Fruit fly (Drosophila melanogaster) whole organism, embryonic: Measurements from ENCODE around the gene CCDC53.

Source experiments
- Adf1 ChIP-seq: fragments of 200-800 bp; sonication (Bioruptor generic); IDR thresholded peaks from 2 replicates; pipeline ENCODE4 v1.3.6; 2022; ENCODE audit warnings: missing biosample characterization, missing genetic modification characterization
- Atf6 ChIP-seq: fragments of 200-800 bp; sonication (Bioruptor generic); IDR thresholded peaks from 2 replicates; pipeline ENCODE4 v1.3.6; 2022; ENCODE audit warnings: missing biosample characterization, missing genetic modification characterization
- Blimp-1 ChIP-seq: fragments of 200-800 bp; sonication (Bioruptor generic); optimal IDR thresholded peaks from 3 replicates; lab custom pipeline; 2018; ENCODE audit warnings: missing biosample characterization, missing genetic modification characterization, mild to moderate bottlenecking, moderate library complexity, missing genetic modification reagents
- CG10147 ChIP-seq: fragments of 200-800 bp; sonication (Bioruptor generic); optimal IDR thresholded peaks from 2 replicates; lab custom pipeline; 2019; ENCODE audit warnings: missing biosample characterization, mild to moderate bottlenecking, missing genetic modification characterization, moderate library complexity
- CG10431 ChIP-seq: fragments of 200-800 bp; sonication (Bioruptor generic); optimal IDR thresholded peaks from 3 replicates; lab custom pipeline; 2018; ENCODE audit warnings: missing biosample characterization, mild to moderate bottlenecking, missing genetic modification characterization
- CG11696 ChIP-seq: fragments of 200-800 bp; sonication (Bioruptor generic); IDR thresholded peaks from 2 replicates; pipeline ENCODE4 v1.3.6; 2022; ENCODE audit warnings: missing biosample characterization, missing genetic modification characterization
- CG11723 ChIP-seq: fragments of 200-800 bp; sonication (Bioruptor generic); optimal IDR thresholded peaks from 2 replicates; lab custom pipeline; 2017; ENCODE audit warnings: missing biosample characterization, mild to moderate bottlenecking, missing genetic modification characterization
- CG12391 ChIP-seq: fragments of 200-800 bp; sonication (Bioruptor generic); optimal IDR thresholded peaks from 3 replicates; lab custom pipeline; 2018; ENCODE audit warnings: missing biosample characterization, mild to moderate bottlenecking, missing genetic modification characterization, moderate library complexity
- CG13775 ChIP-seq: fragments of 200-800 bp; sonication (Bioruptor generic); optimal IDR thresholded peaks from 3 replicates; lab custom pipeline; 2017; ENCODE audit warnings: missing biosample characterization, mild to moderate bottlenecking, missing genetic modification characterization
- CG13894 ChIP-seq: fragments of 200-800 bp; sonication (Bioruptor generic); optimal IDR thresholded peaks from 3 replicates; lab custom pipeline; 2018; ENCODE audit warnings: missing biosample characterization, mild to moderate bottlenecking, missing genetic modification characterization, moderate library complexity
- CG14014 ChIP-seq: fragments of 200-800 bp; sonication (Bioruptor generic); IDR thresholded peaks from 2 replicates; pipeline ENCODE4 v1.3.6; 2022; ENCODE audit warnings: missing biosample characterization, missing genetic modification characterization
- CG15011 ChIP-seq: fragments of 200-800 bp; sonication (Bioruptor generic); optimal IDR thresholded peaks from 3 replicates; lab custom pipeline; 2018; ENCODE audit warnings: missing biosample characterization, mild to moderate bottlenecking, missing genetic modification characterization
- CG15073 ChIP-seq: fragments of 200-800 bp; sonication (Bioruptor generic); optimal IDR thresholded peaks from 2 replicates; lab custom pipeline; 2016; ENCODE audit warnings: missing biosample characterization, missing genetic modification characterization
- CG15601 ChIP-seq: fragments of 200-800 bp; sonication (Bioruptor generic); optimal IDR thresholded peaks from 3 replicates; lab custom pipeline; 2019; ENCODE audit warnings: missing biosample characterization, mild to moderate bottlenecking, missing genetic modification characterization, moderate library complexity
- CG16813 ChIP-seq: fragments of 200-800 bp; sonication (Bioruptor generic); IDR thresholded peaks from 3 replicates; pipeline ENCODE4 v1.3.6; 2022; ENCODE audit warnings: missing biosample characterization, missing genetic modification characterization; ENCODE audit not compliant: partially characterized antibody
- CG16863 ChIP-seq: fragments of 200-800 bp; sonication (Bioruptor generic); optimal IDR thresholded peaks from 3 replicates; lab custom pipeline; 2016; ENCODE audit warnings: missing biosample characterization, missing genetic modification characterization
- CG17568 ChIP-seq: fragments of 200-800 bp; sonication (Bioruptor generic); optimal IDR thresholded peaks from 2 replicates; lab custom pipeline; 2018; ENCODE audit warnings: missing biosample characterization, mild to moderate bottlenecking, missing genetic modification characterization, moderate library complexity
- CG18764 ChIP-seq: fragments of 200-800 bp; sonication (Bioruptor generic); optimal IDR thresholded peaks from 3 replicates; lab custom pipeline; 2016; ENCODE audit warnings: missing biosample characterization, missing genetic modification characterization
- CG31224 ChIP-seq: fragments of 200-800 bp; sonication (Bioruptor generic); IDR thresholded peaks from 2 replicates; pipeline ENCODE4 v1.3.6; 2022; ENCODE audit warnings: missing biosample characterization, missing genetic modification characterization
- CG3163 ChIP-seq: fragments of 200-800 bp; sonication (Bioruptor generic); optimal IDR thresholded peaks from 3 replicates; lab custom pipeline; 2016; ENCODE audit warnings: missing biosample characterization, missing genetic modification characterization
- CG4360 ChIP-seq: fragments of 200-800 bp; sonication (Bioruptor generic); IDR thresholded peaks from 2 replicates; pipeline ENCODE4 v1.3.6; 2022; ENCODE audit warnings: missing biosample characterization, missing genetic modification characterization
- CG4404 ChIP-seq: fragments of 200-800 bp; sonication (Bioruptor generic); IDR thresholded peaks from 2 replicates; pipeline ENCODE4 v1.3.6; 2022; ENCODE audit warnings: missing biosample characterization, missing genetic modification characterization
- CG4854 ChIP-seq: fragments of 200-800 bp; sonication (Bioruptor generic); optimal IDR thresholded peaks from 2 replicates; lab custom pipeline; 2016; ENCODE audit warnings: missing biosample characterization, missing genetic modification characterization, inconsistent platforms
- CG6654 ChIP-seq: fragments of 200-800 bp; sonication (Bioruptor generic); optimal IDR thresholded peaks from 2 replicates; lab custom pipeline; 2017; ENCODE audit warnings: missing biosample characterization, mild to moderate bottlenecking, missing genetic modification characterization
- CG7556 ChIP-seq: fragments of 200-800 bp; sonication (Bioruptor generic); optimal IDR thresholded peaks from 2 replicates; lab custom pipeline; 2017; ENCODE audit warnings: missing biosample characterization, mild to moderate bottlenecking, missing genetic modification characterization
- CG8944 ChIP-seq: fragments of 200-800 bp; sonication (Bioruptor generic); optimal IDR thresholded peaks from 3 replicates; lab custom pipeline; 2016; ENCODE audit warnings: missing biosample characterization, missing genetic modification characterization
- Dad ChIP-seq: fragments of 200-800 bp; sonication (Bioruptor generic); optimal IDR thresholded peaks from 3 replicates; lab custom pipeline; 2016; ENCODE audit warnings: missing biosample characterization, missing genetic modification characterization
- Elba2 ChIP-seq: fragments of 200-800 bp; sonication (Bioruptor generic); optimal IDR thresholded peaks from 3 replicates; lab custom pipeline; 2016; ENCODE audit warnings: missing biosample characterization, missing genetic modification characterization
- Mad ChIP-seq: fragments of 200-800 bp; sonication (Bioruptor generic); optimal IDR thresholded peaks from 2 replicates; lab custom pipeline; 2016; ENCODE audit warnings: missing biosample characterization, missing genetic modification characterization
- Ptx1 ChIP-seq: fragments of 200-800 bp; sonication (Bioruptor generic); IDR thresholded peaks from 2 replicates; pipeline ENCODE4 v1.3.6; 2022; ENCODE audit warnings: missing biosample characterization, missing genetic modification characterization
- Spps ChIP-seq: fragments of 200-800 bp; sonication (Bioruptor generic); optimal IDR thresholded peaks from 2 replicates; lab custom pipeline; 2018; ENCODE audit warnings: missing biosample characterization, mild to moderate bottlenecking, missing genetic modification characterization
- Sry-β ChIP-seq: fragments of 200-800 bp; sonication (Bioruptor generic); optimal IDR thresholded peaks from 2 replicates; lab custom pipeline; 2018; ENCODE audit warnings: missing biosample characterization, mild to moderate bottlenecking, missing genetic modification characterization, moderate library complexity
- Trl ChIP-seq, 3 experiments: fragments of >200 bp in 2 of 3; fragments of 200-800 bp in 1 of 3; sonication (Bioruptor generic) in 1 of 3; optimal IDR thresholded peaks; 2 replicates in 1 of 3; 3 replicates in 2 of 3; lab custom pipeline; 2016 to 2017; ENCODE audit warnings: missing biosample characterization in 1 of 3, missing genetic modification characterization in 1 of 3
- abd-A ChIP-seq: fragments of 200-800 bp; sonication (Bioruptor generic); optimal IDR thresholded peaks from 3 replicates; lab custom pipeline; 2019; ENCODE audit warnings: missing biosample characterization, mild to moderate bottlenecking, missing genetic modification characterization, moderate library complexity
- ato ChIP-seq: fragments of 200-800 bp; sonication (Bioruptor generic); IDR thresholded peaks from 2 replicates; pipeline ENCODE4 v1.3.6; 2022; ENCODE audit warnings: missing biosample characterization, missing genetic modification characterization; ENCODE audit not compliant: partially characterized antibody
- bbx ChIP-seq: fragments of 200-800 bp; sonication (Bioruptor generic); IDR thresholded peaks from 2 replicates; pipeline ENCODE4 v1.3.6; 2022; ENCODE audit warnings: missing biosample characterization, missing genetic modification characterization; ENCODE audit not compliant: partially characterized antibody
- bsh ChIP-seq, 2 experiments: fragments of 200-800 bp; sonication (Bioruptor generic); optimal IDR thresholded peaks; 2 replicates each; lab custom pipeline; 2017 to 2018; ENCODE audit warnings: mild to moderate bottlenecking in 2 of 2, missing biosample characterization in 2 of 2, missing genetic modification characterization in 2 of 2, moderate library complexity in 1 of 2
- cas ChIP-seq: fragments of 200-800 bp; sonication (Bioruptor generic); IDR thresholded peaks from 2 replicates; pipeline ENCODE4 v1.3.6; 2022; ENCODE audit warnings: missing biosample characterization, missing genetic modification characterization
- cato ChIP-seq: fragments of 200-800 bp; sonication (Bioruptor generic); optimal IDR thresholded peaks from 2 replicates; lab custom pipeline; 2016; ENCODE audit warnings: missing biosample characterization, missing genetic modification characterization, borderline replicate concordance
- dpn ChIP-seq, 2 experiments: fragments of 200-800 bp; sonication (Bioruptor generic); optimal IDR thresholded peaks; 3 replicates each; lab custom pipeline; 2016; ENCODE audit warnings: missing biosample characterization in 2 of 2, missing genetic modification characterization in 2 of 2
- ewg ChIP-seq: fragments of 200-800 bp; sonication (Bioruptor generic); optimal IDR thresholded peaks from 3 replicates; lab custom pipeline; 2017; ENCODE audit warnings: mild to moderate bottlenecking, missing biosample characterization, missing genetic modification reagents, missing genetic modification characterization
- grn ChIP-seq: fragments of 200-800 bp; sonication (Bioruptor generic); optimal IDR thresholded peaks from 3 replicates; lab custom pipeline; 2017; ENCODE audit warnings: missing biosample characterization, missing genetic modification characterization
- p53 ChIP-seq: fragments of 200-800 bp; sonication (Bioruptor generic); optimal IDR thresholded peaks from 2 replicates; lab custom pipeline; 2016; ENCODE audit warnings: missing biosample characterization, missing genetic modification characterization
- peb ChIP-seq: fragments of 200-800 bp; sonication (Bioruptor generic); IDR thresholded peaks from 2 replicates; pipeline ENCODE4 v1.3.6; 2022; ENCODE audit warnings: missing biosample characterization, missing genetic modification characterization
- ranshi ChIP-seq: fragments of 200-800 bp; sonication (Bioruptor generic); IDR thresholded peaks from 2 replicates; pipeline ENCODE4 v1.3.6; 2022; ENCODE audit warnings: missing biosample characterization, missing genetic modification characterization
- schlank ChIP-seq: fragments of 200-800 bp; sonication (Bioruptor generic); optimal IDR thresholded peaks from 2 replicates; lab custom pipeline; 2018; ENCODE audit warnings: missing biosample characterization, mild to moderate bottlenecking, missing genetic modification characterization
- sob ChIP-seq: fragments of 200-800 bp; sonication (Bioruptor generic); IDR thresholded peaks from 2 replicates; pipeline ENCODE4 v1.3.6; 2022; ENCODE audit warnings: missing biosample characterization, missing genetic modification characterization
- tin ChIP-seq: fragments of 200-800 bp; sonication (Bioruptor generic); optimal IDR thresholded peaks from 3 replicates; lab custom pipeline; 2016; ENCODE audit warnings: missing biosample characterization, missing genetic modification characterization
- vfl ChIP-seq: fragments of 200-800 bp; sonication (Bioruptor generic); optimal IDR thresholded peaks from 2 replicates; lab custom pipeline; 2016; ENCODE audit warnings: missing biosample characterization, missing genetic modification characterization
- yki ChIP-seq: fragments of >200 bp; optimal IDR thresholded peaks from 3 replicates; lab custom pipeline; 2018

The CCDC53 gene

DNA sequence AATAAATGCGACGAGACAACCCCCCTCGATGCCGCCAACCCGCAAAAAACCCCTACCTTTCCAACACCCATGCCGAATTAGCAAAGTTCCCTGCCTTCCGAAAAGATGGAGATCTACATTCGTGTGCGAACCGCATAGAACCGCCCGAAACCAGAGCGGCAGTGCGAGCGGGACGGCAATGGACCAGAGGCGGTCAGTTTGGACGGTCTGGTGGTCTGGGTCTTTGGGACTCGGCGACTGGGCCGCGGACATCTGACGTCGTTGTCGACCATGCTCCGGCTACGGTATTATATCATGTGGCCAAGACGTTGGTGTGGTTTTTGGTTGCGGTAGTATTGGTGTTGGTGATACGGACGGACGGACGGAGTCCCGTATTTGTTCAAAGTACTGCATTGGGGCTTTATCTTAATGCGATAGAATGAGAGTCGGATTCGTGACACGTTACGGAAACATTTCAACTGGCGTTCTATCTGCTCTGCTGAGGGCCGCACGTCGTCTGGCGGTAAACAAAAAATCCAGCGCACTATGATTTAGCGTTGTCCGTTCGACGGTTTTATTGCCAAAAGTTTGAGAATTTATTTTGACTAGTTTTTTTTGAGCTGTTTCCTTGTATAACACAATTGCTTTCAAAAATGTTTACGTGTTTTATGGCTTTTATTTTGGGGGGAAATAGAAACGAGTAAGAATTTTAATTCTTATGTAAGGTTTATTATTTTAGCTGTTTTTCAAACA lies 46.0 kb downstream of the CCDC53 start (continued):
- TF ChIP-seq yki (lab: Kevin White, UChicago) = no peak
- TF ChIP-seq CG18764 = no peak
- TF ChIP-seq ewg (GFP tag; lab: Kevin White, UChicago) = no peak
- no peak for TF ChIP-seq CG15073 (GFP tag; lab: Kevin White, UChicago)
- TF ChIP-seq cas (GFP tag; lab: Robert Waterston, UW) = no peak
- TF ChIP-seq Ptx1 (GFP tag; lab: Robert Waterston, UW) = no peak
- no peak for TF ChIP-seq CG13775
- TF ChIP-seq CG11723 (GFP tag; lab: Kevin White, UChicago) = no peak
- peak; percentile 49; the same call in 1 of the 2 replicates for TF ChIP-seq Adf1 (GFP tag; lab: Robert Waterston, UW)
- no peak for TF ChIP-seq CG3163
- peak; percentile 23 for TF ChIP-seq CG10147 (GFP tag; lab: Kevin White, UChicago)
- TF ChIP-seq CG4360 (GFP tag; lab: Robert Waterston, UW) = no peak
- TF ChIP-seq vfl (GFP tag; lab: Kevin White, UChicago) = no peak
- no peak for TF ChIP-seq Dad (GFP tag; lab: Kevin White, UChicago)
- peak; percentile 45 for TF ChIP-seq CG12391
- no peak for TF ChIP-seq ato (GFP tag; lab: Robert Waterston, UW)
- TF ChIP-seq dpn (GFP tag; optimal IDR thresholded peaks at IDR 0.05; lab: Kevin White, UChicago) = no peak
- no peak for TF ChIP-seq Mad (GFP tag; lab: Kevin White, UChicago)
- no peak for TF ChIP-seq CG11696 (GFP tag; lab: Robert Waterston, UW)
- TF ChIP-seq Trl (optimal IDR thresholded peaks at IDR 0.05; lab: Kevin White, UChicago) = no peak
- TF ChIP-seq Trl (GFP tag; optimal IDR thresholded peaks at IDR 0.05; lab: Kevin White, UChicago) = no peak
- no peak for TF ChIP-seq peb (GFP tag; lab: Robert Waterston, UW)
- TF ChIP-seq CG15011 (GFP tag; lab: Kevin White, UChicago) = no peak
- no peak for TF ChIP-seq abd-A
- no peak for TF ChIP-seq Atf6 (GFP tag; lab: Robert Waterston, UW)
- no peak for TF ChIP-seq CG14014 (GFP tag; lab: Robert Waterston, UW)
- no peak for TF ChIP-seq grn
- no peak for TF ChIP-seq Spps (tag; lab: Kevin White, UChicago)
- no peak for TF ChIP-seq Blimp-1
- TF ChIP-seq CG16863 (GFP tag; lab: Kevin White, UChicago) = no peak
- no peak for TF ChIP-seq CG4854 (GFP tag; lab: Kevin White, UChicago)
- no peak for TF ChIP-seq CG6654 (GFP tag; lab: Kevin White, UChicago)
- no peak for TF ChIP-seq bsh (GFP tag; optimal IDR thresholded peaks at IDR 0.05; lab: Kevin White, UChicago)
- no peak for TF ChIP-seq CG15601 (tag; lab: Kevin White, UChicago)
- no peak for TF ChIP-seq ranshi
- no peak for TF ChIP-seq CG8944 (GFP tag; lab: Kevin White, UChicago)
- TF ChIP-seq CG31224 = no peak
- TF ChIP-seq bbx = no peak
- TF ChIP-seq Sry-β (GFP tag; lab: Kevin White, UChicago) = peak; percentile 82
- no peak for TF ChIP-seq p53
- TF ChIP-seq CG17568 (GFP tag; lab: Kevin White, UChicago) = no peak
- no peak for TF ChIP-seq cato (GFP tag; lab: Kevin White, UChicago)
- TF ChIP-seq CG4404 (GFP tag; lab: Robert Waterston, UW) = no peak
- TF ChIP-seq CG16813 (GFP tag; lab: Robert Waterston, UW) = no peak
- no peak for TF ChIP-seq sob (GFP tag; lab: Robert Waterston, UW)
- no peak for TF ChIP-seq tin (GFP tag; lab: Kevin White, UChicago)
- no peak for TF ChIP-seq Elba2
- no peak for TF ChIP-seq schlank (tag; lab: Kevin White, UChicago)
- TF ChIP-seq CG10431 (GFP tag; lab: Kevin White, UChicago) = no peak
- TF ChIP-seq CG7556 (GFP tag; lab: Kevin White, UChicago) = no peak
- peak; percentile 61 for TF ChIP-seq CG13894 (tag; lab: Kevin White, UChicago)
